Worm (Caenorhabditis elegans): ENCODE measurements around the gene Y41C4A.32.

Gene Y41C4A.32

DNA sequence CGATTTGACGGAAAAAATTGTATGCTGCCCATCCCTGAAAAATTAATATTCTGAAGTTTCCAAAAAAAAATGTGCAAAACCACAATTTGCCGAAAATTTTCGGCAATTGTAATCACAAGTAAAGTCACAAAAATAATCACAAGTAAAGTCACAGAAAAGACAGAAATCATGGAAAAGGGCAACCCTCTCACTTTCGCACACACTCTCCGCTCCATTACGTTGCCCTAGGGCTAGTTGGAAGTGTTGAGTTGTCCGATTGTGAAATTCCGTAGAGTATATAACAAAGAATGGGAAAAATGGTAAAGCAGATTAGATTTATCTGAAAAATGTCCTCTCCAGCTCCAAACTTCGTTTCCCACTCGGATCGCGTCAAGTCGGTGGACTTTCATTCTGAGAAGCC lies at the start of gene Y41C4A.32:
TSS of gene Y41C4A.32 (plus strand) at position 302 of the 400 bp plus-strand sequence.
- TF ChIP-seq pqm-1 (tag; optimal IDR thresholded peaks at IDR 0.05) (no peak), efl-1 (optimal IDR thresholded peaks at IDR 0.05) (no peak), efl-1 (GFP tag; optimal IDR thresholded peaks at IDR 0.05 in 1 of 2) (peak; percentile 20 to 91), skn-1 (tag; optimal IDR thresholded peaks at IDR 0.05) (peak; percentile 33), hlh-17 (GFP tag; optimal IDR thresholded peaks at IDR 0.05; ENCODE audit: borderline replicate concordance) (no peak)

DNA sequence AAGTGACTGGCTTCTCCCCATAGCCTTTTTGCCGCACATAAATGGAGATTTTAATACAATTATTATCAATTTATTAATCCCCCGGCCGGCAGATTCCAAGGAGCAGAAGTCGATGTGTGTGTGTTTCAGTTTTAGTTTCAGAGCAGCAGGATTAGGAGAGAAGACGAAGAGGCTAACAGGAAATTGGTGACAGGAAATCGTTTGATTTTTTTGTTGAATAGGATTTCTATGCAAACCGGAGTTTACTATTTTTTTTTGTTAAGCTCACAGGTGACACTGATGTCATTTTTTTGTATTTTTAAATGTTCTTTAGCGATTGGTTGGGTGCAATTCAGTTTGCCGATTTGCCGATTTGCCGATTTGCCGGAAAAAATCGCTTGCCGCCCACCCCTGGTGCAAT lies 41.0 kb upstream of the Y41C4A.32 start:
- peak; percentile 57 for TF ChIP-seq nhr-85 (tag)
- TF ChIP-seq lsy-2 (tag; optimal IDR thresholded peaks at IDR 0.05): no peak
- no peak for TF ChIP-seq nhr-20 (tag; optimal IDR thresholded peaks at IDR 0.05)
- TF ChIP-seq nhr-19 (GFP tag; conservative IDR thresholded peaks at IDR 0.05): no peak
- TF ChIP-seq nhr-84 (tag; optimal IDR thresholded peaks at IDR 0.05): no peak
- TF ChIP-seq snu-23 (GFP tag; optimal IDR thresholded peaks at IDR 0.05): no peak
- TF ChIP-seq F16B12.6 (tag; optimal IDR thresholded peaks at IDR 0.05): no peak
- no peak for TF ChIP-seq efl-1 (optimal IDR thresholded peaks at IDR 0.05)
- no peak for TF ChIP-seq efl-1 (GFP tag; optimal IDR thresholded peaks at IDR 0.05 in 1 of 2)
- TF ChIP-seq zag-1 (tag; optimal IDR thresholded peaks at IDR 0.05): no peak
- TF ChIP-seq dsc-1 (tag; optimal IDR thresholded peaks at IDR 0.05): peak; percentile 71
- TF ChIP-seq sox-4 (tag; optimal IDR thresholded peaks at IDR 0.05): peak; percentile 3
- TF ChIP-seq hlh-17 (GFP tag; optimal IDR thresholded peaks at IDR 0.05; ENCODE audit: borderline replicate concordance): no peak
- no peak for TF ChIP-seq unc-86 (tag; optimal IDR thresholded peaks at IDR 0.05)
- TF ChIP-seq ceh-90 (tag; optimal IDR thresholded peaks at IDR 0.05): no peak
- TF ChIP-seq sup-37 (GFP tag; optimal IDR thresholded peaks at IDR 0.05): no peak
- TF ChIP-seq dpl-1 (GFP tag; optimal IDR thresholded peaks at IDR 0.05): no peak
- no peak for TF ChIP-seq rnt-1 (tag; optimal IDR thresholded peaks at IDR 0.05)

DNA sequence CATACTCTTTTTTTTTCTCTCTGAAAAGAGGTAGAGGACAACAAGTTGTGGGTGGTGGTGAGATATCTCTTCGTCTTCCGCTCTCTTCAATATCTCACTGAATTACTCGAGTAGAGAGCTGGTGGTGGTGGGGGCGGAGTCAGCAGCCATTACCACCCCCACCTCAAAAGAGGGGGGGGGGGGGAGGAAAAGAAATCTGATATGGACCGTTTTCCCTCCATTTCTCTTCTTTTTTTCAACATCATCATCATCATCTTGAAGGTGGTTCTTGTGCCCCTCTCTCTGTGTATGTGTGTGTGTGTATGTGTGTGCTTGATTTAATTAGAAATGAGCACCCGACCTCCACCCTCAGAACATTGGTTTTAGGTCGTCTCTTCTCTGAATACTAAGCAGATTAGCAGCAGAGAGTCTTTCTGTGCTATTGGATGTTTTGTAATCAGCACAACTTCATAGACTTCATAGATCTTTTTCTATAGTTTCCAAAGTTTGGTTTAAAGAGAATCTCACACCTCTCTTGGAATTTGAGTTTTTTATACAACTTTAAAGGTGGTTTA lies 40.0 kb upstream of the Y41C4A.32 start:
- TF ChIP-seq dpl-1 (GFP tag; optimal IDR thresholded peaks at IDR 0.05) (no peak), nhr-90 (tag; optimal IDR thresholded peaks at IDR 0.05; ENCODE audit: poor library complexity) (no peak), pqm-1 (tag; optimal IDR thresholded peaks at IDR 0.05) (no peak), hpl-2 (GFP tag; optimal IDR thresholded peaks at IDR 0.05) (no peak), rnt-1 (tag; optimal IDR thresholded peaks at IDR 0.05) (no peak), hlh-17 (GFP tag; optimal IDR thresholded peaks at IDR 0.05; ENCODE audit: borderline replicate concordance) (no peak), lin-14 (GFP tag; optimal IDR thresholded peaks at IDR 0.05) (peak; percentile 84), unc-62 (GFP tag; optimal IDR thresholded peaks at IDR 0.05) (no peak), mef-2 (tag; optimal IDR thresholded peaks at IDR 0.05) (no peak), aha-1 (tag; optimal IDR thresholded peaks at IDR 0.05) (no peak), F16B12.6 (tag; optimal IDR thresholded peaks at IDR 0.05) (no peak), fkh-8 (tag; optimal IDR thresholded peaks at IDR 0.05) (peak; percentile 67), aly-2 (tag; optimal IDR thresholded peaks at IDR 0.05) (no peak), nhr-12 (tag; optimal IDR thresholded peaks at IDR 0.05) (no peak), efl-3 (GFP tag; optimal IDR thresholded peaks at IDR 0.05) (no peak), lsy-2 (tag; optimal IDR thresholded peaks at IDR 0.05) (peak in 1 of 2 experiments; percentile 11), egl-13 (tag; optimal IDR thresholded peaks at IDR 0.05) (peak; percentile 16), vab-15 (tag; optimal IDR thresholded peaks at IDR 0.05) (no peak), lin-15B (tag; optimal IDR thresholded peaks at IDR 0.05) (no peak), snpc-4 (tag; optimal IDR thresholded peaks at IDR 0.05) (no peak), blmp-1 (tag; optimal IDR thresholded peaks at IDR 0.05) (no peak), isw-1 (GFP tag; IDR thresholded peaks at IDR 0.05) (no peak), jun-1 (tag; optimal IDR thresholded peaks at IDR 0.05) (no peak), ceh-90 (tag; optimal IDR thresholded peaks at IDR 0.05) (no peak), ces-1 (GFP tag; optimal IDR thresholded peaks at IDR 0.05) (no peak)

DNA sequence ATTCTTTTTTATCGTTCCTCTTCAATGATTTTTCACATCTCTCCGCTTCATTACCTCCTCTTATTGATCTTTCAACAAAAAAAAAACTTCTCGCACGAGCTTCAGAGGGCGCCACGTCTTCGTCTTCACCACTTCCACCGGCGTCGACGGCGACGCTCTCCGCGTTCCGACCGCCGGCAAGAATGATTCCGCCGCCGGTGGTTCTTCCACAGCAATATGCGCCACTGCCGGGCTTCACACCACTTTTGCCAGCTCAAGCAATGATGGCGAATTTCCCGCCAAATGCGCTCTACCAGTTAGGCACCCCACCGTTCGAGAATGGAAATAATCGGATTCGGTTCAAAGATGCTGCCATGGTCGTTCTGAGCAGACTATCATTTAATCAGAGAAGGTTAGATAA lies 38.5 kb upstream of the Y41C4A.32 start:
- TF ChIP-seq ceh-8 (GFP tag; optimal IDR thresholded peaks at IDR 0.05) (no peak), efl-1 (optimal IDR thresholded peaks at IDR 0.05) (no peak), efl-1 (GFP tag; optimal IDR thresholded peaks at IDR 0.05 in 1 of 2) (peak in 1 of 2 experiments; percentile 17)

Data from whole organism, L1 larva.